Worm (Caenorhabditis elegans) whole organism, mixed stage, embryonic: Measurements from ENCODE around the gene ins-17.

ENCODE experiments used
- M03D4.4 ChIP-seq: sonication (generic microtip); optimal IDR thresholded peaks from 2 replicates; lab custom pipeline; 2017; ENCODE audit warnings: mild to moderate bottlenecking, missing genetic modification characterization, missing compliant biosample characterization
- bed-3 ChIP-seq: fragments of 200-800 bp; sonication (Bioruptor generic); optimal IDR thresholded peaks from 3 replicates; lab custom pipeline; 2018; ENCODE audit warnings: mild to moderate bottlenecking, missing genetic modification characterization, moderate library complexity, missing compliant biosample characterization
- blmp-1 ChIP-seq: fragments of 150-350 bp; optimal IDR thresholded peaks from 2 replicates; lab custom pipeline; 2014; ENCODE audit warnings: missing biosample characterization, missing genetic modification characterization
- ceh-39 ChIP-seq: fragments of 150-350 bp; optimal IDR thresholded peaks from 2 replicates; lab custom pipeline; 2014; ENCODE audit warnings: missing biosample characterization, missing genetic modification characterization
- ceh-43 ChIP-seq: fragments of 200-800 bp; sonication (Bioruptor generic); optimal IDR thresholded peaks from 2 replicates; lab custom pipeline; 2018; ENCODE audit warnings: mild to moderate bottlenecking, missing genetic modification characterization, moderate library complexity, missing compliant biosample characterization
- ceh-83 ChIP-seq: fragments of 200-800 bp; sonication (Bioruptor generic); optimal IDR thresholded peaks from 2 replicates; lab custom pipeline; 2018; ENCODE audit warnings: mild to moderate bottlenecking, missing genetic modification characterization, missing compliant biosample characterization
- drap-1 ChIP-seq: fragments of 200-800 bp; sonication (Bioruptor generic); optimal IDR thresholded peaks from 3 replicates; lab custom pipeline; 2018; ENCODE audit warnings: mild to moderate bottlenecking, missing genetic modification characterization, missing compliant biosample characterization
- elt-1 ChIP-seq: sonication (generic microtip); optimal IDR thresholded peaks from 2 replicates; lab custom pipeline; 2017; ENCODE audit warnings: missing genetic modification characterization, mild to moderate bottlenecking, missing compliant biosample characterization, antibody characterized with exemption, moderate library complexity, borderline replicate concordance; ENCODE audit not compliant: insufficient read depth
- flh-1 ChIP-seq: fragments of 200-800 bp; sonication (Bioruptor generic); optimal IDR thresholded peaks from 2 replicates; lab custom pipeline; 2018; ENCODE audit warnings: mild to moderate bottlenecking, missing genetic modification characterization, moderate library complexity, missing compliant biosample characterization
- ham-2 ChIP-seq: fragments of 200-800 bp; sonication (Bioruptor generic); optimal IDR thresholded peaks from 2 replicates; lab custom pipeline; 2018; ENCODE audit warnings: mild to moderate bottlenecking, missing genetic modification characterization, missing compliant biosample characterization
- hlh-1 ChIP-seq: fragments of 150-350 bp; optimal IDR thresholded peaks from 2 replicates; lab custom pipeline; 2014; ENCODE audit warnings: missing biosample characterization, missing genetic modification reagents, missing genetic modification characterization
- lin-13 ChIP-seq: fragments of 150-350 bp; optimal IDR thresholded peaks from 2 replicates; lab custom pipeline; 2014; ENCODE audit warnings: missing biosample characterization, missing genetic modification characterization
- lin-32 ChIP-seq: fragments of 200-800 bp; sonication (Bioruptor generic); optimal IDR thresholded peaks from 2 replicates; lab custom pipeline; 2018; ENCODE audit warnings: mild to moderate bottlenecking, missing genetic modification characterization, missing compliant biosample characterization
- mab-5 ChIP-seq: fragments of 150-350 bp; optimal IDR thresholded peaks from 2 replicates; lab custom pipeline; 2014; ENCODE audit warnings: missing biosample characterization, missing genetic modification characterization
- mls-2 ChIP-seq: sonication (generic microtip); optimal IDR thresholded peaks from 2 replicates; lab custom pipeline; 2016; ENCODE audit warnings: mild to moderate bottlenecking, missing genetic modification characterization, moderate library complexity, missing compliant biosample characterization
- nhr-12 ChIP-seq: fragments of 150-350 bp; optimal IDR thresholded peaks from 2 replicates; lab custom pipeline; 2014; ENCODE audit warnings: missing biosample characterization, missing genetic modification characterization
- nhr-2 ChIP-seq: fragments of 150-350 bp; optimal IDR thresholded peaks from 2 replicates; lab custom pipeline; 2014; ENCODE audit warnings: missing biosample characterization, missing genetic modification characterization
- nhr-237 ChIP-seq: fragments of 150-350 bp; optimal IDR thresholded peaks from 2 replicates; lab custom pipeline; 2014; ENCODE audit warnings: missing biosample characterization, missing genetic modification characterization
- nhr-28 ChIP-seq: fragments of 150-350 bp; optimal IDR thresholded peaks from 2 replicates; lab custom pipeline; 2014; ENCODE audit warnings: missing biosample characterization, missing genetic modification characterization
- nhr-76 ChIP-seq: sonication (generic microtip); optimal IDR thresholded peaks from 2 replicates; lab custom pipeline; 2017; ENCODE audit warnings: missing biosample characterization, missing genetic modification characterization
- pha-4 ChIP-seq: fragments of 150-350 bp; optimal IDR thresholded peaks from 2 replicates; lab custom pipeline; 2018; ENCODE audit warnings: missing biosample characterization, missing genetic modification reagents, missing genetic modification characterization
- sem-2 ChIP-seq: fragments of 200-800 bp; sonication (Bioruptor generic); optimal IDR thresholded peaks from 2 replicates; lab custom pipeline; 2018; ENCODE audit warnings: mild to moderate bottlenecking, missing genetic modification characterization, missing compliant biosample characterization
- snpc-4 ChIP-seq: fragments of 150-350 bp; optimal IDR thresholded peaks from 2 replicates; lab custom pipeline; 2014; ENCODE audit warnings: missing biosample characterization, missing genetic modification characterization
- sptf-1 ChIP-seq: sonication (generic microtip); optimal IDR thresholded peaks from 2 replicates; lab custom pipeline; 2017; ENCODE audit warnings: mild to moderate bottlenecking, missing genetic modification characterization, moderate library complexity, missing compliant biosample characterization
- tbx-8 ChIP-seq: fragments of 200-800 bp; sonication (Bioruptor generic); optimal IDR thresholded peaks from 2 replicates; lab custom pipeline; 2018; ENCODE audit warnings: mild to moderate bottlenecking, missing genetic modification characterization, moderate library complexity, missing compliant biosample characterization
- unc-120 ChIP-seq: sonication (generic microtip); optimal IDR thresholded peaks from 2 replicates; lab custom pipeline; 2017; ENCODE audit warnings: missing genetic modification characterization, missing compliant biosample characterization; ENCODE audit not compliant: poor library complexity, severe bottlenecking
- unc-39 ChIP-seq: fragments of 150-350 bp; optimal IDR thresholded peaks from 2 replicates; lab custom pipeline; 2014; ENCODE audit warnings: missing biosample characterization, missing genetic modification characterization
- unc-62 ChIP-seq: fragments of 150-350 bp; optimal IDR thresholded peaks from 2 replicates; lab custom pipeline; 2014; ENCODE audit warnings: missing biosample characterization, missing genetic modification reagents, missing genetic modification characterization
- zip-8 ChIP-seq: fragments of 150-350 bp; optimal IDR thresholded peaks from 2 replicates; lab custom pipeline; 2014; ENCODE audit warnings: missing biosample characterization, missing genetic modification characterization
- ztf-11 ChIP-seq: fragments of 150-350 bp; optimal IDR thresholded peaks from 2 replicates; lab custom pipeline; 2014; ENCODE audit warnings: missing biosample characterization, missing genetic modification characterization

The ins-17 gene

ce11 chrIII:4448029-4448428 lies 29.3 kb downstream of the ins-17 start:
- TF ChIP-seq unc-62 (GFP tag; lab: Kevin White, UChicago) = peak; percentile 80
- TF ChIP-seq nhr-2 (tag; lab: Kevin White, UChicago) = peak; percentile 18
- TF ChIP-seq ceh-43 = peak; percentile 77
- peak; percentile 67 for TF ChIP-seq elt-1 (tag; lab: Kevin White, UChicago)
- TF ChIP-seq nhr-12 (tag; lab: Kevin White, UChicago) = no peak

ce11 chrIII:4444492-4444891 lies 32.9 kb downstream of the ins-17 start:
- TF ChIP-seq ceh-39 (tag; lab: Kevin White, UChicago) (no peak), ceh-43 (peak; percentile 96), drap-1 (no peak), unc-39 (tag; lab: Kevin White, UChicago) (no peak)
- TF ChIP-seq, all 35 proteins: peak for 1

- TF ChIP-seq ceh-83 (GFP tag; lab: Kevin White, UChicago) (no peak), unc-39 (tag; lab: Kevin White, UChicago) (no peak), sem-2 (GFP tag; lab: Kevin White, UChicago) (no peak), M03D4.4 (tag; lab: Kevin White, UChicago) (no peak), nhr-237 (tag; lab: Kevin White, UChicago) (no peak), ztf-11 (tag; lab: Kevin White, UChicago) (no peak), nhr-12 (tag; lab: Kevin White, UChicago) (no peak), nhr-76 (tag; lab: Kevin White, UChicago) (no peak), ceh-39 (tag; lab: Kevin White, UChicago) (no peak), nhr-2 (tag; lab: Kevin White, UChicago) (no peak), pha-4 (tag; lab: Kevin White, UChicago) (no peak), ham-2 (GFP tag; lab: Kevin White, UChicago) (no peak), sptf-1 (no peak), flh-1 (GFP tag; lab: Kevin White, UChicago) (no peak), mls-2 (tag; lab: Kevin White, UChicago) (no peak)
Observed at ce11 chrIII:4441781-4442180, 35.6 kb downstream of the ins-17 start, which contains the start of gene nex-3. Gene nex-3, plus strand, starts transcription at chrIII:4442081.

- no peak for TF ChIP-seq mab-5 (tag; lab: Kevin White, UChicago)
- TF ChIP-seq lin-32 = no peak
- no peak for TF ChIP-seq tbx-8
- TF ChIP-seq mls-2 (tag; lab: Kevin White, UChicago) = no peak
- TF ChIP-seq flh-1 (GFP tag; lab: Kevin White, UChicago) = no peak
- no peak for TF ChIP-seq M03D4.4 (tag; lab: Kevin White, UChicago)
- TF ChIP-seq unc-62 (GFP tag; lab: Kevin White, UChicago) = no peak
- TF ChIP-seq unc-39 (tag; lab: Kevin White, UChicago) = no peak
- no peak for TF ChIP-seq snpc-4 (tag; lab: Kevin White, UChicago)
- TF ChIP-seq nhr-28 = no peak
- no peak for TF ChIP-seq ztf-11 (tag; lab: Kevin White, UChicago)
- TF ChIP-seq nhr-237 (tag; lab: Kevin White, UChicago) = no peak
Observed at ce11 chrIII:4439493-4439983, 37.8 kb downstream of the ins-17 start, which contains the start of gene C28A5.2. Gene C28A5.2, minus strand, starts transcription at chrIII:4439543.

ce11 chrIII:4435262-4435661 lies 42.1 kb downstream of the ins-17 start:
- TF ChIP-seq bed-3 (GFP tag; lab: Kevin White, UChicago) = no peak
- TF ChIP-seq hlh-1 (tag; lab: Kevin White, UChicago) = no peak
- TF ChIP-seq flh-1 (GFP tag; lab: Kevin White, UChicago) = no peak
- TF ChIP-seq ham-2 (GFP tag; lab: Kevin White, UChicago) = no peak
- no peak for TF ChIP-seq drap-1
- TF ChIP-seq nhr-2 (tag; lab: Kevin White, UChicago) = no peak
- no peak for TF ChIP-seq nhr-76 (tag; lab: Kevin White, UChicago)
- no peak for TF ChIP-seq unc-39 (tag; lab: Kevin White, UChicago)
- no peak for TF ChIP-seq nhr-12 (tag; lab: Kevin White, UChicago)
- TF ChIP-seq ceh-43 = no peak
- TF ChIP-seq blmp-1 (tag; lab: Kevin White, UChicago) = no peak
- no peak for TF ChIP-seq snpc-4 (tag; lab: Kevin White, UChicago)
- TF ChIP-seq M03D4.4 (tag; lab: Kevin White, UChicago) = no peak
- no peak for TF ChIP-seq lin-13 (tag; lab: Kevin White, UChicago)
- TF ChIP-seq zip-8 (tag; lab: Kevin White, UChicago) = no peak
- no peak for TF ChIP-seq elt-1 (tag; lab: Kevin White, UChicago)
- no peak for TF ChIP-seq ceh-83 (GFP tag; lab: Kevin White, UChicago)
- no peak for TF ChIP-seq unc-120 (tag; lab: Kevin White, UChicago)
- no peak for TF ChIP-seq unc-62 (GFP tag; lab: Kevin White, UChicago)
- TF ChIP-seq, all 35 proteins: peak for 0
